Fruit fly (Drosophila melanogaster) whole organism, embryonic: ENCODE measurements around the gene Ugt35E1.

Source experiments
- ATbp ChIP-seq: fragments of 200-800 bp; sonication (Bioruptor generic); optimal IDR thresholded peaks from 2 replicates; lab custom pipeline; 2017; ENCODE audit warnings: missing biosample characterization, mild to moderate bottlenecking, missing genetic modification characterization, missing genetic modification reagents
- Ada2b ChIP-seq: fragments of 200-800 bp; sonication (Bioruptor generic); IDR thresholded peaks from 2 replicates; pipeline ENCODE4 v1.3.6; 2022; ENCODE audit warnings: missing biosample characterization, missing genetic modification characterization
- Bdp1 ChIP-seq: fragments of 200-800 bp; sonication (Bioruptor generic); optimal IDR thresholded peaks from 3 replicates; lab custom pipeline; 2016; ENCODE audit warnings: missing biosample characterization, missing genetic modification characterization
- CG10366 ChIP-seq: fragments of 200-800 bp; sonication (Bioruptor generic); IDR thresholded peaks from 2 replicates; pipeline ENCODE4 v1.3.6; 2022; ENCODE audit warnings: missing biosample characterization, missing genetic modification characterization
- CG10431 ChIP-seq: fragments of 200-800 bp; sonication (Bioruptor generic); optimal IDR thresholded peaks from 3 replicates; lab custom pipeline; 2018; ENCODE audit warnings: missing biosample characterization, mild to moderate bottlenecking, missing genetic modification characterization
- CG10543 ChIP-seq: fragments of 200-800 bp; sonication (Bioruptor generic); optimal IDR thresholded peaks from 3 replicates; lab custom pipeline; 2017; ENCODE audit warnings: missing biosample characterization, mild to moderate bottlenecking, missing genetic modification characterization, moderate library complexity
- CG11247 ChIP-seq: fragments of 200-800 bp; sonication (Bioruptor generic); IDR thresholded peaks from 2 replicates; pipeline ENCODE4 v1.3.6; 2022; ENCODE audit warnings: missing biosample characterization, missing genetic modification characterization
- CG11456 ChIP-seq: fragments of 200-800 bp; sonication (Bioruptor generic); IDR thresholded peaks from 3 replicates; pipeline ENCODE4 v1.3.6; 2022; ENCODE audit warnings: missing biosample characterization, missing genetic modification characterization
- CG11696 ChIP-seq: fragments of 200-800 bp; sonication (Bioruptor generic); IDR thresholded peaks from 2 replicates; pipeline ENCODE4 v1.3.6; 2022; ENCODE audit warnings: missing biosample characterization, missing genetic modification characterization
- CG12071 ChIP-seq: fragments of 200-800 bp; sonication (Bioruptor generic); optimal IDR thresholded peaks from 3 replicates; lab custom pipeline; 2018; ENCODE audit warnings: missing biosample characterization, mild to moderate bottlenecking, missing genetic modification characterization
- CG12236 ChIP-seq: fragments of 200-800 bp; sonication (Bioruptor generic); optimal IDR thresholded peaks from 2 replicates; lab custom pipeline; 2016; ENCODE audit warnings: missing biosample characterization, missing genetic modification characterization
- CG12744 ChIP-seq: fragments of 200-800 bp; sonication (Bioruptor generic); optimal IDR thresholded peaks from 2 replicates; lab custom pipeline; 2016; ENCODE audit warnings: missing biosample characterization, missing genetic modification characterization
- CG14014 ChIP-seq: fragments of 200-800 bp; sonication (Bioruptor generic); IDR thresholded peaks from 2 replicates; pipeline ENCODE4 v1.3.6; 2022; ENCODE audit warnings: missing biosample characterization, missing genetic modification characterization
- CG15073 ChIP-seq: fragments of 200-800 bp; sonication (Bioruptor generic); optimal IDR thresholded peaks from 2 replicates; lab custom pipeline; 2016; ENCODE audit warnings: missing biosample characterization, missing genetic modification characterization
- CG17186 ChIP-seq: fragments of 200-800 bp; sonication (Bioruptor generic); optimal IDR thresholded peaks from 3 replicates; lab custom pipeline; 2017; ENCODE audit warnings: missing biosample characterization, missing genetic modification reagents, missing genetic modification characterization
- CG17385 ChIP-seq: fragments of 200-800 bp; sonication (Bioruptor generic); optimal IDR thresholded peaks from 3 replicates; lab custom pipeline; 2018; ENCODE audit warnings: missing biosample characterization, mild to moderate bottlenecking, missing genetic modification characterization
- CG32532 ChIP-seq: fragments of 200-800 bp; sonication (Bioruptor generic); IDR thresholded peaks from 2 replicates; pipeline ENCODE4 v1.3.6; 2022; ENCODE audit warnings: missing biosample characterization, missing genetic modification characterization
- CG33557 ChIP-seq: fragments of 200-800 bp; sonication (Bioruptor generic); optimal IDR thresholded peaks from 2 replicates; lab custom pipeline; 2019; ENCODE audit warnings: missing biosample characterization, mild to moderate bottlenecking, missing genetic modification characterization, moderate library complexity
- CG34422 ChIP-seq: fragments of 200-800 bp; sonication (Bioruptor generic); IDR thresholded peaks from 3 replicates; pipeline ENCODE4 v1.3.6; 2022; ENCODE audit warnings: missing biosample characterization, missing genetic modification characterization
- CG4617 ChIP-seq: fragments of 200-800 bp; sonication (Bioruptor generic); optimal IDR thresholded peaks from 3 replicates; lab custom pipeline; 2016; ENCODE audit warnings: missing biosample characterization, missing genetic modification characterization, borderline replicate concordance
- CG6654 ChIP-seq: fragments of 200-800 bp; sonication (Bioruptor generic); optimal IDR thresholded peaks from 2 replicates; lab custom pipeline; 2017; ENCODE audit warnings: missing biosample characterization, mild to moderate bottlenecking, missing genetic modification characterization
- CG8290 ChIP-seq, 3 experiments: fragments of 200-800 bp; sonication (Bioruptor generic); optimal IDR thresholded peaks; 2 replicates each; lab custom pipeline; 2016 to 2019; ENCODE audit warnings: missing biosample characterization in 3 of 3, missing genetic modification characterization in 3 of 3, mild to moderate bottlenecking in 2 of 3, moderate library complexity in 1 of 3
- CG8388 ChIP-seq: fragments of 200-800 bp; sonication (Bioruptor generic); optimal IDR thresholded peaks from 2 replicates; lab custom pipeline; 2019; ENCODE audit warnings: missing biosample characterization, mild to moderate bottlenecking, missing genetic modification characterization, moderate library complexity
- Jarid2 ChIP-seq: fragments of 200-800 bp; sonication (Bioruptor generic); optimal IDR thresholded peaks from 3 replicates; lab custom pipeline; 2017; ENCODE audit warnings: mild to moderate bottlenecking, missing biosample characterization, missing genetic modification reagents, missing genetic modification characterization
- Lpt ChIP-seq: fragments of >200 bp; optimal IDR thresholded peaks from 2 replicates; lab custom pipeline; 2018; ENCODE audit warnings: missing biosample characterization, missing genetic modification characterization
- MESR4 ChIP-seq: fragments of 200-800 bp; sonication (Bioruptor generic); optimal IDR thresholded peaks from 2 replicates; lab custom pipeline; 2018; ENCODE audit warnings: missing biosample characterization, mild to moderate bottlenecking, missing genetic modification characterization, moderate library complexity
- Mrtf ChIP-seq: fragments of 200-800 bp; sonication (Bioruptor generic); IDR thresholded peaks from 3 replicates; pipeline ENCODE4 v1.3.6; 2022; ENCODE audit warnings: missing biosample characterization, missing genetic modification characterization
- Neu2 ChIP-seq: fragments of 200-800 bp; sonication (Bioruptor generic); optimal IDR thresholded peaks from 3 replicates; lab custom pipeline; 2016; ENCODE audit warnings: missing biosample characterization, missing genetic modification characterization, borderline replicate concordance
- Oli ChIP-seq: fragments of 200-800 bp; sonication (Bioruptor generic); optimal IDR thresholded peaks from 2 replicates; lab custom pipeline; 2018; ENCODE audit warnings: missing biosample characterization, mild to moderate bottlenecking, missing genetic modification characterization, moderate library complexity
- Poxn ChIP-seq: fragments of 200-800 bp; sonication (Bioruptor generic); IDR thresholded peaks from 2 replicates; pipeline ENCODE4 v1.3.6; 2022; ENCODE audit warnings: missing biosample characterization, missing genetic modification characterization
- Sin3A ChIP-seq: fragments of >200 bp; optimal IDR thresholded peaks from 2 replicates; lab custom pipeline; 2018
- Tbp ChIP-seq: fragments of >200 bp; optimal IDR thresholded peaks from 2 replicates; lab custom pipeline; 2018; ENCODE audit warnings: missing biosample characterization, missing genetic modification characterization
- cas ChIP-seq: fragments of 200-800 bp; sonication (Bioruptor generic); IDR thresholded peaks from 2 replicates; pipeline ENCODE4 v1.3.6; 2022; ENCODE audit warnings: missing biosample characterization, missing genetic modification characterization
- crp ChIP-seq, 2 experiments: fragments of 200-800 bp; sonication (Bioruptor generic); optimal IDR thresholded peaks; 2 replicates in 1 of 2; 3 replicates in 1 of 2; lab custom pipeline; 2017; ENCODE audit warnings: missing biosample characterization in 2 of 2, missing genetic modification characterization in 2 of 2, mild to moderate bottlenecking in 1 of 2, moderate library complexity in 1 of 2
- dati ChIP-seq: fragments of 200-800 bp; sonication (Bioruptor generic); IDR thresholded peaks from 2 replicates; pipeline ENCODE4 v1.3.6; 2022; ENCODE audit warnings: missing biosample characterization, missing genetic modification characterization
- dmrt11E ChIP-seq: fragments of 200-800 bp; sonication (Bioruptor generic); optimal IDR thresholded peaks from 3 replicates; lab custom pipeline; 2018; ENCODE audit warnings: missing biosample characterization, mild to moderate bottlenecking, missing genetic modification characterization, moderate library complexity
- ewg ChIP-seq: fragments of 200-800 bp; sonication (Bioruptor generic); optimal IDR thresholded peaks from 3 replicates; lab custom pipeline; 2017; ENCODE audit warnings: mild to moderate bottlenecking, missing biosample characterization, missing genetic modification reagents, missing genetic modification characterization
- gcm2 ChIP-seq: fragments of 200-800 bp; sonication (Bioruptor generic); optimal IDR thresholded peaks from 2 replicates; lab custom pipeline; 2016; ENCODE audit warnings: missing biosample characterization, missing genetic modification characterization
- pan ChIP-seq, 4 experiments: fragments of >200 bp in 3 of 4; fragments of 200-800 bp in 1 of 4; sonication (Bioruptor generic) in 1 of 4; optimal IDR thresholded peaks in 3 of 4; IDR thresholded peaks in 1 of 4; 2 replicates each; pipeline versions ENCODE4 v1.3.6 to Lab custom; 2017 to 2022; ENCODE audit warnings: missing biosample characterization in 2 of 4, missing genetic modification characterization in 2 of 4, mixed read lengths in 1 of 4
- pho ChIP-seq: fragments of 200-800 bp; sonication (Bioruptor generic); optimal IDR thresholded peaks from 2 replicates; lab custom pipeline; 2016; ENCODE audit warnings: missing biosample characterization, missing genetic modification characterization
- pzg ChIP-seq: fragments of 200-800 bp; sonication (Bioruptor generic); optimal IDR thresholded peaks from 3 replicates; lab custom pipeline; 2018; ENCODE audit warnings: missing biosample characterization, mild to moderate bottlenecking, missing genetic modification characterization, moderate library complexity
- row ChIP-seq: fragments of 200-800 bp; sonication (Bioruptor generic); IDR thresholded peaks from 3 replicates; pipeline ENCODE4 v1.3.6; 2022; ENCODE audit warnings: missing biosample characterization, missing genetic modification characterization
- slou ChIP-seq: fragments of 200-800 bp; sonication (Bioruptor generic); optimal IDR thresholded peaks from 3 replicates; lab custom pipeline; 2016; ENCODE audit warnings: missing biosample characterization, missing genetic modification characterization
- ssp ChIP-seq: fragments of 200-800 bp; sonication (Bioruptor generic); IDR thresholded peaks from 2 replicates; pipeline ENCODE4 v1.3.6; 2022; ENCODE audit warnings: missing biosample characterization, missing genetic modification characterization
- stwl ChIP-seq: fragments of 200-800 bp; sonication (Bioruptor generic); optimal IDR thresholded peaks from 3 replicates; lab custom pipeline; 2018; ENCODE audit warnings: missing biosample characterization, mild to moderate bottlenecking, missing genetic modification characterization, moderate library complexity
- trh ChIP-seq: fragments of 200-800 bp; sonication (Bioruptor generic); optimal IDR thresholded peaks from 2 replicates; lab custom pipeline; 2016; ENCODE audit warnings: missing biosample characterization, missing genetic modification characterization
- unc-4 ChIP-seq: fragments of 200-800 bp; sonication (Bioruptor generic); IDR thresholded peaks from 2 replicates; pipeline ENCODE4 v1.3.6; 2022; ENCODE audit warnings: missing biosample characterization, missing genetic modification characterization; ENCODE audit not compliant: partially characterized antibody
- vvl ChIP-seq: fragments of 200-800 bp; sonication (Bioruptor generic); IDR thresholded peaks from 2 replicates; pipeline ENCODE4 v1.3.6; 2022; ENCODE audit warnings: missing biosample characterization, missing genetic modification characterization

The Ugt35E1 gene

dm6 chr3R:11200042-11200884 is 34.4 kb upstream of the Ugt35E1 start (continued):
- TF ChIP-seq pan (optimal IDR thresholded peaks at IDR 0.05; lab: Kevin White, UChicago) (no peak), pan (GFP tag; optimal IDR thresholded peaks at IDR 0.05 in 1 of 2, IDR thresholded peaks at IDR 0.05 in 1 of 2) (no peak), CG17186 (GFP tag; lab: Kevin White, UChicago) (no peak), Oli (tag; lab: Kevin White, UChicago) (no peak), ATbp (GFP tag; lab: Kevin White, UChicago) (peak; percentile 46), Ada2b (GFP tag; lab: Robert Waterston, UW) (no peak), vvl (GFP tag; lab: Robert Waterston, UW) (no peak), CG33557 (GFP tag; lab: Kevin White, UChicago) (no peak), dati (no peak), Bdp1 (GFP tag; lab: Kevin White, UChicago) (no peak), MESR4 (GFP tag; lab: Kevin White, UChicago) (no peak), Poxn (GFP tag; lab: Robert Waterston, UW) (no peak), CG10366 (no peak), Tbp (GFP tag; lab: Kevin White, UChicago) (no peak), slou (no peak), CG11456 (0 out of 3 replicates have a peak, but pooled peaks have one; percentile 36), CG12236 (GFP tag; lab: Kevin White, UChicago) (no peak), crp (GFP tag; optimal IDR thresholded peaks at IDR 0.05; lab: Kevin White, UChicago) (no peak), dmrt11E (tag; lab: Kevin White, UChicago) (no peak), CG11247 (GFP tag; lab: Robert Waterston, UW) (0 out of 2 replicates have a peak, but pooled peaks have one; percentile 23), Jarid2 (GFP tag; lab: Kevin White, UChicago) (peak; percentile 35), gcm2 (no peak), Lpt (GFP tag; lab: Kevin White, UChicago) (no peak), row (no peak), ssp (GFP tag; lab: Robert Waterston, UW) (no peak), cas (GFP tag; lab: Robert Waterston, UW) (no peak), CG12744 (no peak), Neu2 (GFP tag; lab: Kevin White, UChicago) (no peak), ewg (GFP tag; lab: Kevin White, UChicago) (peak; percentile 16), stwl (tag; lab: Kevin White, UChicago) (no peak), pzg (no peak), CG8388 (no peak), CG32532 (GFP tag; lab: Robert Waterston, UW) (no peak), CG34422 (GFP tag; lab: Robert Waterston, UW) (peak; percentile 13; the same call in 1 of the 3 replicates), CG6654 (GFP tag; lab: Kevin White, UChicago) (no peak), CG14014 (GFP tag; lab: Robert Waterston, UW) (no peak), trh (GFP tag; lab: Kevin White, UChicago) (no peak), CG12071 (GFP tag; lab: Kevin White, UChicago) (peak; percentile 2), pho (GFP tag; lab: Kevin White, UChicago) (no peak), CG4617 (no peak), CG10543 (peak; percentile 30), CG17385 (GFP tag; lab: Kevin White, UChicago) (peak; percentile 41), CG10431 (GFP tag; lab: Kevin White, UChicago) (no peak), Sin3A (no peak), CG11696 (GFP tag; lab: Robert Waterston, UW) (no peak), unc-4 (0 out of 2 replicates have a peak, but pooled peaks have one; percentile 15), CG8290 (GFP tag; optimal IDR thresholded peaks at IDR 0.05; lab: Kevin White, UChicago) (no peak), CG8290 (tag; optimal IDR thresholded peaks at IDR 0.05; lab: Kevin White, UChicago) (no peak), Mrtf (GFP tag; lab: Robert Waterston, UW) (no peak), CG15073 (GFP tag; lab: Kevin White, UChicago) (no peak)
